Fruit fly (Drosophila melanogaster): ENCODE measurements around the gene SMC3.

The SMC3 gene

dm6 chrX:16552567-16552966, 40.7 kb downstream of the SMC3 start (continued):
- TF ChIP-seq CG16779 (tag; optimal IDR thresholded peaks at IDR 0.05) = no peak
- TF ChIP-seq CG7368 (GFP tag; optimal IDR thresholded peaks at IDR 0.05) = no peak
- peak; percentile 87 for TF ChIP-seq CG32006 (GFP tag; optimal IDR thresholded peaks at IDR 0.05)
- TF ChIP-seq CG3919 (GFP tag; optimal IDR thresholded peaks at IDR 0.05) = peak; percentile 88
- TF ChIP-seq topi (GFP tag; optimal IDR thresholded peaks at IDR 0.05) = peak; percentile 86
- TF ChIP-seq esn (GFP tag; optimal IDR thresholded peaks at IDR 0.05) = peak; percentile 86
- TF ChIP-seq CG9139 (GFP tag; optimal IDR thresholded peaks at IDR 0.05) = no peak
- no peak for TF ChIP-seq CG10669 (GFP tag; optimal IDR thresholded peaks at IDR 0.05)
- TF ChIP-seq CG31627 (GFP tag; optimal IDR thresholded peaks at IDR 0.05) = peak; percentile 81
- peak; percentile 82 for TF ChIP-seq pdm3 (GFP tag; optimal IDR thresholded peaks at IDR 0.05)
- TF ChIP-seq Hr4 (GFP tag; optimal IDR thresholded peaks at IDR 0.05) = peak; percentile 77
- TF ChIP-seq CG4318 (GFP tag; optimal IDR thresholded peaks at IDR 0.05) = peak; percentile 69
- peak; percentile 78 for TF ChIP-seq achi (GFP tag; optimal IDR thresholded peaks at IDR 0.05)
- TF ChIP-seq CG6854 (GFP tag; optimal IDR thresholded peaks at IDR 0.05) = peak; percentile 61
- TF ChIP-seq lz (GFP tag; optimal IDR thresholded peaks at IDR 0.05) = peak; percentile 77
- peak; percentile 62 for TF ChIP-seq fd85E (GFP tag; optimal IDR thresholded peaks at IDR 0.05)
- peak; percentile 58 for TF ChIP-seq CG11902 (GFP tag; optimal IDR thresholded peaks at IDR 0.05)
- TF ChIP-seq CG8119 (GFP tag; IDR thresholded peaks at IDR 0.05) = peak; percentile 76
- TF ChIP-seq Lpt (GFP tag; optimal IDR thresholded peaks at IDR 0.05) = peak; percentile 18
- TF ChIP-seq CG6792 (GFP tag; optimal IDR thresholded peaks at IDR 0.05) = peak; percentile 73
- peak; percentile 78 for TF ChIP-seq CG8319 (GFP tag; optimal IDR thresholded peaks at IDR 0.05)
- peak; percentile 71 for TF ChIP-seq Gug (GFP tag; IDR thresholded peaks at IDR 0.05)
- TF ChIP-seq CG34406 (GFP tag; optimal IDR thresholded peaks at IDR 0.05) = peak; percentile 84
- TF ChIP-seq CG11294 (GFP tag; IDR thresholded peaks at IDR 0.05) = peak; percentile 42; the same call in 1 of the 2 replicates
- peak; percentile 82 for TF ChIP-seq Smox (GFP tag; optimal IDR thresholded peaks at IDR 0.05)
- peak; percentile 71 for TF ChIP-seq CG11762 (GFP tag; optimal IDR thresholded peaks at IDR 0.05; ENCODE audit: insufficient read depth)
- peak; percentile 79 for TF ChIP-seq acj6 (GFP tag; optimal IDR thresholded peaks at IDR 0.05)
- no peak for TF ChIP-seq CG6808 (GFP tag; optimal IDR thresholded peaks at IDR 0.05)
- TF ChIP-seq Sox14 (GFP tag; optimal IDR thresholded peaks at IDR 0.05) = peak; percentile 75
- peak; percentile 54 for TF ChIP-seq fd59A (GFP tag; optimal IDR thresholded peaks at IDR 0.05)
- peak; percentile 85; the same call in 2 of the 3 replicates for TF ChIP-seq eg (GFP tag; IDR thresholded peaks at IDR 0.05)
- TF ChIP-seq Sox15 (GFP tag; optimal IDR thresholded peaks at IDR 0.05) = peak; percentile 47
- peak; percentile 79 for TF ChIP-seq CG8632 (GFP tag; optimal IDR thresholded peaks at IDR 0.05)
- peak; percentile 93 for TF ChIP-seq Eip78C (GFP tag)
- TF ChIP-seq Met (GFP tag; optimal IDR thresholded peaks at IDR 0.05) = peak; percentile 81
- TF ChIP-seq salr (GFP tag; optimal IDR thresholded peaks at IDR 0.05) = no peak
- TF ChIP-seq CG6276 (GFP tag; optimal IDR thresholded peaks at IDR 0.05) = no peak
- peak; percentile 78 for TF ChIP-seq CG10631 (GFP tag; optimal IDR thresholded peaks at IDR 0.05)
- TF ChIP-seq Eip93F (GFP tag; optimal IDR thresholded peaks at IDR 0.05) = peak; percentile 84

DNA sequence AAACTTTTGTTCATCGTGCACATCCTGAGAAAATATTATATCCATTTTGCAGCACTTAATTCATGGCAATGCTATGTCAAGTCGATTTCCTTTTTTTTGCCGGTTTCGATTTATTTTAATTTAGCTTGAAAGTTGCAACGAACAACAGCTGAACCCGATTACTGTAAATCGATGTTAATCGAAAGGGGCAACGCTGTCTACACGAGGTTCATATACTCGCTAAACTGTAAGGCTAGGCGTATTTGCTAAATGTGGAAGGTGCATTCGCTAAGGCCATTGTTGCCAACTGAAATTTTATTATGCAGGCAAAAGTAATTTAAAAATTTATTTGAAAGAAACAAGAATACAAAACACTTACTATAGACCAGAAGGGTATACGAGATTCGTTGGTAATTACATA, 45.8 kb downstream of the SMC3 start, which contains the start of gene CG9902:
Gene CG9902, minus strand, starts transcription at position 131 of the 400 bp plus-strand sequence.
- TF ChIP-seq topi (GFP tag; optimal IDR thresholded peaks at IDR 0.05) = no peak
- TF ChIP-seq Ets96B (tag; optimal IDR thresholded peaks at IDR 0.05) = no peak
- TF ChIP-seq CG8319 (GFP tag; optimal IDR thresholded peaks at IDR 0.05) = no peak
- TF ChIP-seq Hr4 (GFP tag; optimal IDR thresholded peaks at IDR 0.05) = no peak
- TF ChIP-seq achi (GFP tag; optimal IDR thresholded peaks at IDR 0.05) = no peak
- TF ChIP-seq CG9139 (GFP tag; optimal IDR thresholded peaks at IDR 0.05) = no peak
- no peak for TF ChIP-seq svp (GFP tag)
- no peak for TF ChIP-seq Lpt (GFP tag; optimal IDR thresholded peaks at IDR 0.05)
- TF ChIP-seq Ets21C (GFP tag; optimal IDR thresholded peaks at IDR 0.05) = no peak
- no peak for TF ChIP-seq ss (GFP tag; optimal IDR thresholded peaks at IDR 0.05)
- no peak for TF ChIP-seq dsx (GFP tag; optimal IDR thresholded peaks at IDR 0.05; ENCODE audit: poor library complexity, severe bottlenecking)
- TF ChIP-seq CG4318 (GFP tag; optimal IDR thresholded peaks at IDR 0.05) = no peak
- TF ChIP-seq CG6163 (GFP tag; IDR thresholded peaks at IDR 0.05) = no peak; the same call in 2 of the 3 replicates
- TF ChIP-seq acj6 (GFP tag; optimal IDR thresholded peaks at IDR 0.05) = no peak
- no peak for TF ChIP-seq Sox15 (GFP tag; optimal IDR thresholded peaks at IDR 0.05)
- no peak for TF ChIP-seq Smox (GFP tag; optimal IDR thresholded peaks at IDR 0.05)

Data from whole organism, prepupa.